Worm (Caenorhabditis elegans) whole organism, L1 larva: ENCODE measurements around the gene suox-1.

Experiments used
- hlh-4 ChIP-seq: sonication (generic microtip); optimal IDR thresholded peaks from 2 replicates; lab custom pipeline; 2016; ENCODE audit warnings: mild to moderate bottlenecking, missing genetic modification characterization, missing compliant biosample characterization
- hpl-2 ChIP-seq: fragments of 150-350 bp; optimal IDR thresholded peaks from 2 replicates; lab custom pipeline; 2014; ENCODE audit warnings: missing biosample characterization, missing genetic modification reagents, missing genetic modification characterization
- mdl-1 ChIP-seq, 2 experiments: fragments of 150-350 bp; optimal IDR thresholded peaks; 2 replicates each; lab custom pipeline; 2014 to 2017; ENCODE audit warnings: missing biosample characterization in 2 of 2, missing genetic modification characterization in 2 of 2, inconsistent platforms in 1 of 2
- snpc-4 ChIP-seq: fragments of 150-350 bp; optimal IDR thresholded peaks from 2 replicates; lab custom pipeline; 2014; ENCODE audit warnings: missing biosample characterization, missing genetic modification characterization

DNA sequence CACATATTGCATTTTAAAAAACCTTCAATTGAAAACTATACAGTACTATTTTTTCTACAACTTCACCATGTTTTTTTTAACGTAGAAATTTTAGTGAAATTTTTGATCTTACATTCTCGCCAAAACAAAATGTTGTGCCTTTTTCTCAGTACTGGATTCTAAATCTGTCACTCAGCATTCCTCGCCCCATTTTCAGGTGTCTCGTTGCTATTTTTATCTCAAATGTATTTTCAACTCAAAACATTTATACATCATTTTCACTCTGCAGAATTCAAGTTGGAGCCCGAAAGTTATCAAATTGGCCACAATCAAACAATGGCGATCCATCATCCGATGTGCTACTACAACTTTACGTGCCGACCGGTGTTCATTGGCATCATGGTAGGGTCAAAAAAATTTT is 31.3 kb upstream of the suox-1 start, which contains the start of gene sprr-1:
- TF ChIP-seq hlh-4 (no peak), snpc-4 (tag; lab: Kevin White, UChicago) (no peak), mdl-1 (tag; optimal IDR thresholded peaks at IDR 0.05; lab: Kevin White, UChicago) (no peak), hpl-2 (no peak)
